Fruit fly (Drosophila melanogaster): Measurements from ENCODE around the gene CG13293.

Gene CG13293

DNA sequence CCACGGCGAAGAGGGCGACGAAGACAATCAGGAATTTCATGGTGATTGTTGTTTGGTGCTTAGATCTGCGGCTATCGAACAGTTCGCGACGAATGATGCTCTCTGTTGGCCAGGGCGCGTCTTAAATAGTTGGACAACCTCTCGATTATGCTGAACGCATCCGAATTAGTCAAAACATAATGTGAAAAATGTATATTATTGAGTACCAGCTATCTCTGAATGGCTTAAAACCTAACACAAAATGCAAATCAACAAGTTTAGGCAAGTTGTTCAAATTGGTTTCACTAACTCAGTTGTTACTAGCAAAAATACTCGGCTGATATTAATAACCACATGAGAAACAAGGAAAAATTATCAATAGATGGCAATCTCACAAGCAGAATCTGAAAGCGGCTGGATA is 52.5 kb downstream of the CG13293 start, which contains the start of gene Lcp65Ag1:
TSS of gene Lcp65Ag1 (minus strand) at position 101 of the 400 bp plus-strand sequence.
- TF ChIP-seq ssp (GFP tag; IDR thresholded peaks at IDR 0.05) (no peak), Mad (GFP tag; optimal IDR thresholded peaks at IDR 0.05) (no peak), CG18619 (GFP tag; optimal IDR thresholded peaks at IDR 0.05) (no peak), Elba2 (GFP tag; optimal IDR thresholded peaks at IDR 0.05) (no peak), D19B (GFP tag; optimal IDR thresholded peaks at IDR 0.05) (no peak), CTCF (GFP tag; optimal IDR thresholded peaks at IDR 0.05) (no peak), CG2199 (GFP tag; IDR thresholded peaks at IDR 0.05) (no peak), CG12942 (GFP tag; optimal IDR thresholded peaks at IDR 0.05) (no peak), CG33557 (GFP tag; optimal IDR thresholded peaks at IDR 0.05) (no peak), CG12104 (GFP tag; optimal IDR thresholded peaks at IDR 0.05) (no peak), MESR4 (GFP tag; optimal IDR thresholded peaks at IDR 0.05) (no peak), al (GFP tag; IDR thresholded peaks at IDR 0.05) (no peak)

DNA sequence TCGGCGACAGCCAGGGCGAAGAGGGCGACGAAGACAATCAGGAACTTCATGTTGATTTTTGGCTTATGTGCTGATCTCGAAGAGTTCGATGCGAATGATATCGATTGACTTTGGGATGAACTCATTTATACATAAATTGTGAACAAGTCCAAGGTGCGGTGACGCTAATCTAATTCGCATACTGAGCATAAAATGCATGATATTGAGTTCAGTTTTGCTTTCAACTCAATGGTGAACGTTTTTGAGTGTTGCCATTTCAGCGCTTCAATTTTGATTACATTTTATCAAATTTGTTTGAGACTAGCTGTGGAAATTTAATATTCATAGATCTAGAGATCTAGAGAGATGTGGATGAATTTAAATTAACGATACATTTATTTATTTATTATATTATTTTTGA is 54.0 kb downstream of the CG13293 start, which contains the start of gene Lcp65Af:
TSS of gene Lcp65Af (minus strand) at position 101 of the 400 bp plus-strand sequence.
- TF ChIP-seq CG1233 (GFP tag; optimal IDR thresholded peaks at IDR 0.05) = no peak
- TF ChIP-seq HLHmδ (GFP tag; optimal IDR thresholded peaks at IDR 0.05) = no peak
- TF ChIP-seq CG9876 (GFP tag; optimal IDR thresholded peaks at IDR 0.05) = no peak
- TF ChIP-seq luna (GFP tag; optimal IDR thresholded peaks at IDR 0.05) = no peak
- TF ChIP-seq gt (GFP tag; IDR thresholded peaks at IDR 0.05) = no peak
- no peak for TF ChIP-seq esg (GFP tag; conservative IDR thresholded peaks at IDR 0.05)
- no peak for TF ChIP-seq pho (GFP tag; optimal IDR thresholded peaks at IDR 0.05)
- TF ChIP-seq CG11560 (tag; IDR thresholded peaks at IDR 0.05) = no peak
- TF ChIP-seq ase (GFP tag; IDR thresholded peaks at IDR 0.05) = no peak
- no peak for TF ChIP-seq Poxn (GFP tag; IDR thresholded peaks at IDR 0.05)
- TF ChIP-seq lbe (GFP tag; optimal IDR thresholded peaks at IDR 0.05) = no peak
- TF ChIP-seq kni (GFP tag; optimal IDR thresholded peaks at IDR 0.05) = no peak

DNA sequence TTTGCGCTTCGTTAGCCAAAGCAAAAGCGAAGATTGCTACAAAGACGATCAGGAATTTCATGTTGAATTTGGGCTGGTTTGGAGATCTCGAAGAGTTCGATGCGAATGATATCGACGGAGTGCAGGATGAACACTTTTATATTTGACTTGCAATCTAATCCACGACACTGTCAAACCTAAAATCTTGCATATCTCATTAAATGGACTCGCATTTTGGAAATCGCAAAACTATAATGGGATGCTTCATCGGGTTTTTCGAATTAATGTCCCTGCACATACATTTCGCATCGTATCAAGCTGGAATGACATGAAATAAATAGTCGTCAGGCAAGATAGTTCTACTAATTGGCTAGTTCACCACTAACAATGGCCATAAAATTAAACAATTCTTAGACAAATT is 55.3 kb downstream of the CG13293 start, which contains the start of gene Lcp65Ae:
TSS of gene Lcp65Ae (minus strand) at position 101 of the 400 bp plus-strand sequence.
- TF ChIP-seq CG17186 (GFP tag; optimal IDR thresholded peaks at IDR 0.05) (no peak), dati (GFP tag; IDR thresholded peaks at IDR 0.05) (no peak), CG12155 (GFP tag; optimal IDR thresholded peaks at IDR 0.05) (no peak), CG13624 (GFP tag; optimal IDR thresholded peaks at IDR 0.05) (no peak), CG13775 (GFP tag; optimal IDR thresholded peaks at IDR 0.05) (no peak), bigmax (GFP tag; optimal IDR thresholded peaks at IDR 0.05) (no peak)

DNA sequence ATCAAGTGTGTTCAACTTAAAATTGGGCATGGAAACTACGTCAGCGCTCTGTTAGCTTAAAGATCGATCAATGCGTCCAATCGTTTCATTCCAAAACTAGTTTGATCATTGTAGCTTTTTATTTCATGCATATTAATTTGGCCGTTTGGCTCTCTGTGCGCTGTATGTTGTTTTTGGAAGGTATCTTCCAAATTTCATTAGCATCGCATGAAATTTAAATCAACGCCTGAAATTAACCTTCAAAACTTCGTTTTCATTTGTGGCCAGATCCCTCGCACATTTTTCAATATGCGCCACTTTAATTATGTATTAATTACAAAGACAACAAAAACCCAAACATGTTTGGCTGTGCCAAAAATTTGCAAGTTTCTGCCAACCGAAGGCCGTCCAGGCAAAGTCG is 55.9 kb downstream of the CG13293 start:
- TF ChIP-seq abd-A (tag; optimal IDR thresholded peaks at IDR 0.05) (peak; percentile 62), CG2875 (GFP tag; optimal IDR thresholded peaks at IDR 0.05) (no peak), rib (GFP tag; IDR thresholded peaks at IDR 0.05) (peak; percentile 51; the same call in 1 of the 2 replicates), vvl (GFP tag; IDR thresholded peaks at IDR 0.05) (peak; percentile 76), CG2889 (GFP tag; IDR thresholded peaks at IDR 0.05) (no peak), Hr78 (GFP tag; optimal IDR thresholded peaks at IDR 0.05) (no peak), sd (tag; optimal IDR thresholded peaks at IDR 0.05) (peak; percentile 51), chinmo (GFP tag; IDR thresholded peaks at IDR 0.05; ENCODE audit: partially characterized antibody) (peak; percentile 79; the same call in 3 of the 4 replicates), nmo (GFP tag; optimal IDR thresholded peaks at IDR 0.05) (no peak)
